Worm (Caenorhabditis elegans) whole organism, L4 larva: ENCODE results near the gene K02E7.4.

Experiments
- nhr-237 ChIP-seq: sonication (generic microtip); optimal IDR thresholded peaks from 2 replicates; lab custom pipeline; 2017; ENCODE audit warnings: missing biosample characterization, missing genetic modification characterization
- unc-62 ChIP-seq, 3 experiments: fragments of 150-350 bp in 1 of 3; sonication (generic microtip); optimal IDR thresholded peaks in 2 of 3; peaks in 1 of 3; 1 replicate in 1 of 3; 2 replicates in 2 of 3; lab custom pipeline; 2014 to 2017; ENCODE audit warnings: missing biosample characterization in 3 of 3, missing genetic modification characterization in 3 of 3, missing genetic modification reagents in 3 of 3, missing genotype in 1 of 3

DNA sequence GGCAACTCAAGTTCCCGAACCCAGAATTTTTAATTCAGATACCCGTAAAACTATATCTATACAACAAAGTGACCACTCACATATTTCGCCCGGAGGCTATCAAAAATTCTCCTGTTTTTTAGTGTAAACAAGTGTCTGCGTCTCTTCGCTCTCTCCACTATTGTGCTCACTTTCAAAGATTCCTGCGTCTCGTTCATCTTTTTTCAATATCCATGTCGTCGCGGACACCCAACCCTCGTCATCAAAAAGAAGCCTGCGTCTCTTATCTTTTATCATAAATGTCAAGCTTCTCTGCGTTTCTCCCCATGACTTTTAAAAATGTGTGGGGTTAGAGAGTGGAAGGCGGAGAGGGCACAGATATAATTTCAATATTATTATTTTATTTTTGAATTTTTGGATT is 12.7 kb downstream of the K02E7.4 start:
- peak in 1 of 2 experiments; percentile 34 for TF ChIP-seq unc-62 (GFP tag; optimal IDR thresholded peaks at IDR 0.05 in 1 of 2; lab: Kevin White, UChicago)
- TF ChIP-seq unc-62 (tag; optimal IDR thresholded peaks at IDR 0.05; lab: Kevin White, UChicago): no peak
- TF ChIP-seq nhr-237 (tag; lab: Kevin White, UChicago): no peak
